Worm (Caenorhabditis elegans): ENCODE measurements around the gene F23G4.1.

F23G4.1 gene

ce11 chrX:6603098-6603497 lies at the start of gene F23G4.1:
F23G4.1 (minus strand) TSS chrX:6603198.
- TF ChIP-seq nhr-12 (tag; optimal IDR thresholded peaks at IDR 0.05) (no peak), mdl-1 (tag; optimal IDR thresholded peaks at IDR 0.05) (no peak), ztf-4 (tag; optimal IDR thresholded peaks at IDR 0.05) (no peak)

- no peak for TF ChIP-seq elt-1 (tag; optimal IDR thresholded peaks at IDR 0.05)
- TF ChIP-seq lin-11 (tag; optimal IDR thresholded peaks at IDR 0.05) = no peak
- no peak for TF ChIP-seq ztf-4 (tag; optimal IDR thresholded peaks at IDR 0.05)
- TF ChIP-seq nhr-21 (tag; optimal IDR thresholded peaks at IDR 0.05) = peak; percentile 41
- no peak for TF ChIP-seq ceh-16 (tag; optimal IDR thresholded peaks at IDR 0.05)
- TF ChIP-seq ZK546.5 (tag; optimal IDR thresholded peaks at IDR 0.05) = no peak
- TF ChIP-seq nhr-25 (tag; optimal IDR thresholded peaks at IDR 0.05) = peak; percentile 2
- no peak for TF ChIP-seq lin-39 (tag; optimal IDR thresholded peaks at IDR 0.05)
- no peak for TF ChIP-seq nhr-12 (tag; optimal IDR thresholded peaks at IDR 0.05)
- TF ChIP-seq C34F6.9 (tag; optimal IDR thresholded peaks at IDR 0.05) = no peak
- TF ChIP-seq aly-2 (tag; optimal IDR thresholded peaks at IDR 0.05) = no peak
- TF ChIP-seq nhr-77 (tag; optimal IDR thresholded peaks at IDR 0.05) = no peak
- TF ChIP-seq ztf-1 (GFP tag; conservative IDR thresholded peaks at IDR 0.05) = no peak
- peak; percentile 11 for TF ChIP-seq blmp-1 (tag; optimal IDR thresholded peaks at IDR 0.05; ENCODE audit: insufficient read depth)
- TF ChIP-seq nhr-129 (tag; optimal IDR thresholded peaks at IDR 0.05) = peak; percentile 35
- TF ChIP-seq unc-39 (tag; optimal IDR thresholded peaks at IDR 0.05) = no peak
- no peak for TF ChIP-seq skn-1 (tag; optimal IDR thresholded peaks at IDR 0.05)
- TF ChIP-seq gmeb-1 (tag; optimal IDR thresholded peaks at IDR 0.05) = no peak
- TF ChIP-seq R02D3.7 (tag; optimal IDR thresholded peaks at IDR 0.05) = no peak
Observed at ce11 chrX:6649573-6649972, 46.6 kb upstream of the F23G4.1 start.

ce11 chrX:6646387-6647061 lies 43.5 kb upstream of the F23G4.1 start:
- TF ChIP-seq fos-1 (tag; optimal IDR thresholded peaks at IDR 0.05) = peak; percentile 16
- no peak for TF ChIP-seq nhr-25 (tag; optimal IDR thresholded peaks at IDR 0.05)
- TF ChIP-seq lsy-2 (tag; optimal IDR thresholded peaks at IDR 0.05) = no peak
- no peak for TF ChIP-seq mdl-1 (tag; optimal IDR thresholded peaks at IDR 0.05)
- no peak for TF ChIP-seq nhr-77 (tag; optimal IDR thresholded peaks at IDR 0.05)
- no peak for TF ChIP-seq nhr-23 (tag; optimal IDR thresholded peaks at IDR 0.05)
- no peak for TF ChIP-seq unc-39 (tag; optimal IDR thresholded peaks at IDR 0.05)
- no peak for TF ChIP-seq egl-27 (tag; optimal IDR thresholded peaks at IDR 0.05)
- no peak for TF ChIP-seq ztf-4 (tag; optimal IDR thresholded peaks at IDR 0.05)
- TF ChIP-seq ceh-16 (tag; optimal IDR thresholded peaks at IDR 0.05) = no peak
- TF ChIP-seq elt-1 (tag; optimal IDR thresholded peaks at IDR 0.05) = no peak
- no peak for TF ChIP-seq ama-1 (optimal IDR thresholded peaks at IDR 0.05)
- no peak for TF ChIP-seq nhr-12 (tag; optimal IDR thresholded peaks at IDR 0.05)
- peak; percentile 53 for TF ChIP-seq sma-9 (GFP tag; optimal IDR thresholded peaks at IDR 0.05)
- no peak for TF ChIP-seq sma-9 (tag; optimal IDR thresholded peaks at IDR 0.05)
- TF ChIP-seq crh-2 (tag; optimal IDR thresholded peaks at IDR 0.05) = peak; percentile 12
- no peak for TF ChIP-seq elt-3 (tag; optimal IDR thresholded peaks at IDR 0.05)

- peak; percentile 50 for TF ChIP-seq gmeb-1 (tag; optimal IDR thresholded peaks at IDR 0.05)
- no peak for TF ChIP-seq sem-4 (tag; optimal IDR thresholded peaks at IDR 0.05)
- TF ChIP-seq peb-1 (tag; optimal IDR thresholded peaks at IDR 0.05) = no peak
- no peak for TF ChIP-seq elt-1 (tag; optimal IDR thresholded peaks at IDR 0.05)
- no peak for TF ChIP-seq ztf-4 (tag; optimal IDR thresholded peaks at IDR 0.05)
- no peak for TF ChIP-seq ztf-11 (tag; optimal IDR thresholded peaks at IDR 0.05)
- TF ChIP-seq nhr-77 (tag; optimal IDR thresholded peaks at IDR 0.05) = no peak
- TF ChIP-seq crh-2 (tag; optimal IDR thresholded peaks at IDR 0.05) = peak; percentile 62
- TF ChIP-seq skn-1 (tag; optimal IDR thresholded peaks at IDR 0.05) = peak; percentile 13
- peak; percentile 72 for TF ChIP-seq sma-9 (GFP tag; optimal IDR thresholded peaks at IDR 0.05)
- TF ChIP-seq sma-9 (tag; optimal IDR thresholded peaks at IDR 0.05) = no peak
- peak; percentile 70 for TF ChIP-seq F13H6.1 (tag; optimal IDR thresholded peaks at IDR 0.05)
- peak; percentile 37 for TF ChIP-seq nhr-129 (tag; optimal IDR thresholded peaks at IDR 0.05)
- peak; percentile 18 for TF ChIP-seq C34F6.9 (tag; optimal IDR thresholded peaks at IDR 0.05)
- TF ChIP-seq fos-1 (tag; optimal IDR thresholded peaks at IDR 0.05) = peak; percentile 38
Observed at ce11 chrX:6644971-6645704, 42.1 kb upstream of the F23G4.1 start, which contains the start of gene C56E10.3. C56E10.3 (plus strand) TSS chrX:6645654.
